Worm (Caenorhabditis elegans): ENCODE data around the gene R05C11.4.
A peak's percentile ranks its signal among the peaks of the same experiment; 100 is the strongest.

- TF ChIP-seq alr-1 (tag; optimal IDR thresholded peaks at IDR 0.05) (no peak), mab-5 (tag; optimal IDR thresholded peaks at IDR 0.05) (peak; percentile 85), ztf-11 (tag; optimal IDR thresholded peaks at IDR 0.05) (no peak), nhr-237 (tag; optimal IDR thresholded peaks at IDR 0.05) (no peak), unc-55 (GFP tag; optimal IDR thresholded peaks at IDR 0.05) (peak; percentile 87), ceh-82 (tag; optimal IDR thresholded peaks at IDR 0.05) (no peak), aly-2 (tag; optimal IDR thresholded peaks at IDR 0.05) (no peak), fos-1 (tag; optimal IDR thresholded peaks at IDR 0.05) (peak; percentile 76), elt-3 (tag; optimal IDR thresholded peaks at IDR 0.05) (no peak), blmp-1 (tag; optimal IDR thresholded peaks at IDR 0.05; ENCODE audit: insufficient read depth) (peak; percentile 95), nhr-23 (tag; optimal IDR thresholded peaks at IDR 0.05) (no peak), egl-27 (tag; optimal IDR thresholded peaks at IDR 0.05) (peak; percentile 75), ama-1 (optimal IDR thresholded peaks at IDR 0.05) (peak; percentile 41), skn-1 (tag; optimal IDR thresholded peaks at IDR 0.05) (no peak)
Measured at ce11 chrIV:2048839-2049238, 2.5 kb upstream of the R05C11.4 start.
